Fruit fly (Drosophila melanogaster): Measurements from ENCODE around the gene Ibf1.

The Ibf1 gene

dm6 chr3R:9220064-9220864, 38.5 kb upstream of the Ibf1 start (continued):
- TF ChIP-seq CG7928 (GFP tag; optimal IDR thresholded peaks at IDR 0.05) (no peak), CG18476 (GFP tag; optimal IDR thresholded peaks at IDR 0.05) (peak; percentile 16), CG11085 (GFP tag; IDR thresholded peaks at IDR 0.05) (no peak), so (GFP tag; IDR thresholded peaks at IDR 0.05) (0 out of 3 replicates have a peak, but pooled peaks have one; percentile 36), CG17361 (GFP tag; IDR thresholded peaks at IDR 0.05) (0 out of 3 replicates have a peak, but pooled peaks have one; percentile 30), ind (GFP tag; optimal IDR thresholded peaks at IDR 0.05) (peak; percentile 28), org-1 (GFP tag; optimal IDR thresholded peaks at IDR 0.05) (peak; percentile 24), CG9817 (tag; optimal IDR thresholded peaks at IDR 0.05) (peak; percentile 5), mam (GFP tag; optimal IDR thresholded peaks at IDR 0.05) (peak; percentile 48), salm (tag; optimal IDR thresholded peaks at IDR 0.05) (no peak), gsb-n (tag; optimal IDR thresholded peaks at IDR 0.05) (no peak), CG1647 (GFP tag; optimal IDR thresholded peaks at IDR 0.05) (no peak), pum (GFP tag; optimal IDR thresholded peaks at IDR 0.05) (peak; percentile 2), BEAF-32 (GFP tag; optimal IDR thresholded peaks at IDR 0.05) (no peak), dimm (GFP tag; IDR thresholded peaks at IDR 0.05) (no peak), Dip3 (GFP tag; optimal IDR thresholded peaks at IDR 0.05) (peak; percentile 11), pb (GFP tag; optimal IDR thresholded peaks at IDR 0.05) (peak; percentile 12), CG6791 (GFP tag; IDR thresholded peaks at IDR 0.05; ENCODE audit: partially characterized antibody) (no peak), CG11695 (GFP tag; IDR thresholded peaks at IDR 0.05) (peak; percentile 58; the same call in 2 of the 3 replicates), Sry-δ (GFP tag; optimal IDR thresholded peaks at IDR 0.05) (no peak), toy (GFP tag; IDR thresholded peaks at IDR 0.05) (no peak), sima (GFP tag; optimal IDR thresholded peaks at IDR 0.05) (peak; percentile 33), CG11093 (GFP tag; IDR thresholded peaks at IDR 0.05) (no peak), z (GFP tag; IDR thresholded peaks at IDR 0.05) (no peak), bab2 (GFP tag; optimal IDR thresholded peaks at IDR 0.05) (peak; percentile 15), Rx (GFP tag; IDR thresholded peaks at IDR 0.05) (no peak), peb (GFP tag; IDR thresholded peaks at IDR 0.05) (no peak), CG9797 (GFP tag; optimal IDR thresholded peaks at IDR 0.05) (no peak), insv (GFP tag; optimal IDR thresholded peaks at IDR 0.05) (peak in 1 of 2 experiments; percentile 20), hkb (optimal IDR thresholded peaks at IDR 0.05) (no peak), hkb (GFP tag; IDR thresholded peaks at IDR 0.05) (0 out of 2 replicates have a peak, but pooled peaks have one; percentile 46), ash1 (GFP tag; optimal IDR thresholded peaks at IDR 0.05) (no peak), usp (GFP tag; optimal IDR thresholded peaks at IDR 0.05) (no peak), CG43689 (GFP tag; IDR thresholded peaks at IDR 0.05) (no peak), schlank (tag; optimal IDR thresholded peaks at IDR 0.05) (no peak), CG18619 (GFP tag; optimal IDR thresholded peaks at IDR 0.05) (no peak), Hr78 (GFP tag; optimal IDR thresholded peaks at IDR 0.05) (peak in 1 of 2 experiments; percentile 22), CG4424 (GFP tag; optimal IDR thresholded peaks at IDR 0.05) (peak; percentile 41), ATbp (GFP tag; optimal IDR thresholded peaks at IDR 0.05) (no peak), Xbp1 (GFP tag; optimal IDR thresholded peaks at IDR 0.05) (peak; percentile 41), CG3281 (GFP tag; optimal IDR thresholded peaks at IDR 0.05) (peak; percentile 50), Hmx (GFP tag; optimal IDR thresholded peaks at IDR 0.05) (peak; percentile 23), pzg (GFP tag; optimal IDR thresholded peaks at IDR 0.05) (no peak), CG31224 (GFP tag; IDR thresholded peaks at IDR 0.05) (peak; percentile 54; the same call in 1 of the 2 replicates), gce (GFP tag; IDR thresholded peaks at IDR 0.05) (no peak), nau (GFP tag; optimal IDR thresholded peaks at IDR 0.05) (no peak), Fer1 (GFP tag; optimal IDR thresholded peaks at IDR 0.05) (peak; percentile 12), Max (GFP tag; optimal IDR thresholded peaks at IDR 0.05) (no peak), sug (tag; optimal IDR thresholded peaks at IDR 0.05) (peak; percentile 3), Side (GFP tag; optimal IDR thresholded peaks at IDR 0.05) (peak; percentile 32)
